Fruit fly (Drosophila melanogaster): ENCODE measurements around the gene Mcm2.

The Mcm2 gene

DNA sequence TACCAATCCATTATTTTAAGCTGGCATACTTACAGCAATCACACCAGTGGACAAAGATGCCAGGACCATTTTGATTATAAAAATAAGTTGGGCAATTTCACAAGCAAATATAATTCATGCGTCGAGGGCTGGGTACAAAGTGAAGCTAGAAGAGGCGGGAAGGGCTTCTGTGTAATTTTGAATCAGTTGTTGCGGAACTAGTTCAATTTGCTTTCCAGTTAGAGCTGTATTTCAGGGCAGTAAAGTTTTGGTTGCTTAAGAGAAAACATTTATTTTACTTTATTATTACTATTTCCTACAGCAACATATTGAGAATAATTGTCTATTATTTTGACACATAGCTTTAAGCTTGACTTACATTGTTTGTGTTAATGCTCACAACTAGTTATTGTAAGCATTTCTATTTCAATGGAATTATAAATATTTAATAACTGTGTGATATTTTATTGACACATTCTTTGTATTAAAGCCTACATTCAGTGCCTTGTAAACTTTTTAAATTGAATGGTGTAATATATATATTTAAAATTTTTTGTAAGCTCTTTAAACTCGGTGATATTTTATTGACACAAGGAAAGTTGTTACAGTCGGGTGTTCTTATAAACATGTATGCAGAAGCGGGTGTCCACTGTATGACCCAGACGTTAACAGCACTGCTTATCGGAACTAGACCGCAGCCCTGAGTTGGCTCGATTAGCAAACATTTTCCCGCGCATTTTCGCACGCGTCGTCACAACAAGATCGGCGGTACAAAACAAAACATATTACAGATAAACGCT, at the start of gene Mcm2, which contains the start of gene RPA1 (continued):
- peak; percentile 66; the same call in 2 of the 3 replicates for TF ChIP-seq CG7357 (GFP tag; IDR thresholded peaks at IDR 0.05)
- TF ChIP-seq danr (GFP tag; IDR thresholded peaks at IDR 0.05): no peak; the same call in 1 of the 2 replicates
- TF ChIP-seq CG31224 (GFP tag; IDR thresholded peaks at IDR 0.05): peak; percentile 65
- TF ChIP-seq CG12659 (GFP tag; optimal IDR thresholded peaks at IDR 0.05): peak; percentile 88
- peak; percentile 69 for TF ChIP-seq CG12942 (GFP tag; optimal IDR thresholded peaks at IDR 0.05)
- TF ChIP-seq CG9797 (GFP tag; optimal IDR thresholded peaks at IDR 0.05): no peak
- TF ChIP-seq ash1 (GFP tag; optimal IDR thresholded peaks at IDR 0.05): no peak
- TF ChIP-seq luna (GFP tag; optimal IDR thresholded peaks at IDR 0.05): no peak
- peak; percentile 79 for TF ChIP-seq CG6272 (GFP tag; IDR thresholded peaks at IDR 0.05)
- no peak for TF ChIP-seq CG4854 (GFP tag; optimal IDR thresholded peaks at IDR 0.05)
- TF ChIP-seq h (optimal IDR thresholded peaks at IDR 0.05): no peak
- peak; percentile 80 for TF ChIP-seq CG9817 (tag; optimal IDR thresholded peaks at IDR 0.05)
- peak; percentile 42 for TF ChIP-seq MESR4 (GFP tag; optimal IDR thresholded peaks at IDR 0.05)
- no peak for TF ChIP-seq slp2 (GFP tag; optimal IDR thresholded peaks at IDR 0.05)
- TF ChIP-seq zen2 (GFP tag; IDR thresholded peaks at IDR 0.05; ENCODE audit: partially characterized antibody): 0 out of 3 replicates have a peak, but pooled peaks have one; percentile 6
- TF ChIP-seq CG2120 (GFP tag; optimal IDR thresholded peaks at IDR 0.05): peak; percentile 85
- TF ChIP-seq CG10565 (GFP tag; optimal IDR thresholded peaks at IDR 0.05): no peak
- peak; percentile 83 for TF ChIP-seq CG4328 (GFP tag; optimal IDR thresholded peaks at IDR 0.05)
- TF ChIP-seq gro (GFP tag; optimal IDR thresholded peaks at IDR 0.05): no peak
- peak; percentile 63 for TF ChIP-seq HmgZ (tag; optimal IDR thresholded peaks at IDR 0.05)
- peak; percentile 74 for TF ChIP-seq zfh2 (GFP tag; optimal IDR thresholded peaks at IDR 0.05)
- TF ChIP-seq CG32772 (GFP tag; IDR thresholded peaks at IDR 0.05): peak; percentile 70
- TF ChIP-seq B-H1 (GFP tag; IDR thresholded peaks at IDR 0.05): peak; percentile 44; the same call in 2 of the 3 replicates
- peak; percentile 35 for TF ChIP-seq CG1024 (GFP tag; IDR thresholded peaks at IDR 0.05)
- TF ChIP-seq Dll (GFP tag; IDR thresholded peaks at IDR 0.05; ENCODE audit: partially characterized antibody): no peak
- TF ChIP-seq CG8765 (GFP tag; IDR thresholded peaks at IDR 0.05): peak; percentile 43; the same call in 1 of the 2 replicates
- TF ChIP-seq toy (GFP tag; IDR thresholded peaks at IDR 0.05): peak; percentile 67; the same call in 1 of the 2 replicates
- TF ChIP-seq PHDP (tag; optimal IDR thresholded peaks at IDR 0.05): no peak
- TF ChIP-seq D19B (GFP tag; optimal IDR thresholded peaks at IDR 0.05): peak; percentile 67
- TF ChIP-seq tna (GFP tag; IDR thresholded peaks at IDR 0.05; ENCODE audit: partially characterized antibody): no peak
- no peak for TF ChIP-seq usp (GFP tag; optimal IDR thresholded peaks at IDR 0.05)
- peak; percentile 95 for TF ChIP-seq slbo (GFP tag; IDR thresholded peaks at IDR 0.05)
- peak; percentile 32 for TF ChIP-seq Mad (GFP tag; optimal IDR thresholded peaks at IDR 0.05)
- TF ChIP-seq ham (GFP tag; IDR thresholded peaks at IDR 0.05): no peak
- TF ChIP-seq sug (tag; optimal IDR thresholded peaks at IDR 0.05): peak; percentile 82
- no peak for TF ChIP-seq sim (GFP tag; IDR thresholded peaks at IDR 0.05)
- peak; percentile 49 for TF ChIP-seq CG4730 (GFP tag; IDR thresholded peaks at IDR 0.05)
- peak; percentile 56 for TF ChIP-seq ara (GFP tag; IDR thresholded peaks at IDR 0.05)
- TF ChIP-seq ems (GFP tag; optimal IDR thresholded peaks at IDR 0.05): no peak
- TF ChIP-seq CG12219 (GFP tag; optimal IDR thresholded peaks at IDR 0.05): peak; percentile 50
- TF ChIP-seq CG8359 (GFP tag; optimal IDR thresholded peaks at IDR 0.05; ENCODE audit: borderline replicate concordance): peak; percentile 33
- TF ChIP-seq tio (GFP tag; optimal IDR thresholded peaks at IDR 0.05): peak; percentile 86
- no peak for TF ChIP-seq CG1832 (GFP tag; optimal IDR thresholded peaks at IDR 0.05)
- peak; percentile 82 for TF ChIP-seq esg (GFP tag; conservative IDR thresholded peaks at IDR 0.05)
- peak; percentile 60 for TF ChIP-seq bab2 (GFP tag; optimal IDR thresholded peaks at IDR 0.05)
- TF ChIP-seq Dp (GFP tag; optimal IDR thresholded peaks at IDR 0.05): peak; percentile 76
- 0 out of 3 replicates have a peak, but pooled peaks have one; percentile 64 for TF ChIP-seq CG11093 (GFP tag; IDR thresholded peaks at IDR 0.05)
- TF ChIP-seq CG11723 (GFP tag; optimal IDR thresholded peaks at IDR 0.05): peak; percentile 55
- no peak for TF ChIP-seq D (optimal IDR thresholded peaks at IDR 0.05)
- TF ChIP-seq D (GFP tag; optimal IDR thresholded peaks at IDR 0.05): peak; percentile 70

Measured in whole organism, embryonic.